Worm (Caenorhabditis elegans) whole organism, L3 larva: ENCODE results near the gene let-19.

Source experiments
- ceh-16 ChIP-seq: sonication (generic microtip); optimal IDR thresholded peaks from 2 replicates; lab custom pipeline; 2017; ENCODE audit warnings: missing biosample characterization, missing genetic modification characterization
- ceh-9 ChIP-seq: sonication (generic microtip); optimal IDR thresholded peaks from 2 replicates; lab custom pipeline; 2018; ENCODE audit warnings: missing biosample characterization, missing genetic modification characterization
- egl-27 ChIP-seq: sonication (generic microtip); optimal IDR thresholded peaks from 4 replicates; lab custom pipeline; 2017; ENCODE audit warnings: missing biosample characterization, missing genetic modification reagents, missing genetic modification characterization
- elt-2 ChIP-seq: sonication (generic microtip); optimal IDR thresholded peaks from 2 replicates; lab custom pipeline; 2016; ENCODE audit warnings: missing genetic modification reagents, mild to moderate bottlenecking, missing genetic modification characterization, missing compliant biosample characterization
- lin-39 ChIP-seq: fragments of 150-350 bp; optimal IDR thresholded peaks from 2 replicates; lab custom pipeline; 2018; ENCODE audit warnings: missing biosample characterization, missing genetic modification reagents, missing genetic modification characterization
- nhr-237 ChIP-seq: fragments of 150-350 bp; optimal IDR thresholded peaks from 2 replicates; lab custom pipeline; 2014; ENCODE audit warnings: missing biosample characterization, missing genetic modification characterization
- nhr-76 ChIP-seq: fragments of 150-350 bp; sonication (generic microtip); optimal IDR thresholded peaks from 5 replicates; lab custom pipeline; 2014; ENCODE audit warnings: missing biosample characterization, missing genetic modification characterization
- pha-4 ChIP-seq: fragments of 150-350 bp; optimal IDR thresholded peaks from 2 replicates; lab custom pipeline; 2014; ENCODE audit warnings: missing biosample characterization, missing genetic modification reagents, missing genetic modification characterization
- snpc-4 ChIP-seq: fragments of 150-350 bp; optimal IDR thresholded peaks from 2 replicates; lab custom pipeline; 2014; ENCODE audit warnings: missing biosample characterization, missing genetic modification characterization
- unc-39 ChIP-seq: sonication (generic microtip); optimal IDR thresholded peaks from 4 replicates; lab custom pipeline; 2017; ENCODE audit warnings: missing biosample characterization, missing genetic modification characterization

DNA sequence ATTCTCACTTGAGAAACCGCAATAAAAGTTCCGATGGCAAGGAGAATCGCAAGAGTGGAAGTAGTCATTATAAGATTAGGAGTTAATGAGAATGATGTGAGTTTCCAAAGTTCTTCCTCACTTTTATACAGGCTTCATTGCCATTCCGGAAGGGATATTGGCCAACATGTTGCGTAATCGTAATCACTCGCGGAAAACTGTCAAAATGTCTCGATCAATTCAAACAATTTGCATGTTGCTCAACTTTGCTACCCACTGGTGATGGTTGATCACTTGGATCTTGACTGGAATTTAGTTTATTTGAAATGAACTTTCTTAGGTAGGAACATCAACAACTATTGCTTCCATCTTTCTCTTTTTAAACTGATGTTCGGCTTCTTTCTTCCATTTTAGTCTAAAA lies 33.3 kb upstream of the let-19 start, which contains the start of gene idpb-4:
- TF ChIP-seq ceh-16 (tag; lab: Kevin White, UChicago) (no peak), elt-2 (tag; lab: Kevin White, UChicago) (no peak), snpc-4 (tag; lab: Kevin White, UChicago) (no peak), nhr-76 (tag; lab: Kevin White, UChicago) (no peak), egl-27 (tag; lab: Kevin White, UChicago) (no peak), ceh-9 (no peak), nhr-237 (tag; lab: Kevin White, UChicago) (no peak), pha-4 (tag; lab: Kevin White, UChicago) (no peak), lin-39 (tag; lab: Kevin White, UChicago) (no peak), unc-39 (no peak)
